Fruit fly (Drosophila melanogaster): Measurements from ENCODE around the gene gzl.

DNA sequence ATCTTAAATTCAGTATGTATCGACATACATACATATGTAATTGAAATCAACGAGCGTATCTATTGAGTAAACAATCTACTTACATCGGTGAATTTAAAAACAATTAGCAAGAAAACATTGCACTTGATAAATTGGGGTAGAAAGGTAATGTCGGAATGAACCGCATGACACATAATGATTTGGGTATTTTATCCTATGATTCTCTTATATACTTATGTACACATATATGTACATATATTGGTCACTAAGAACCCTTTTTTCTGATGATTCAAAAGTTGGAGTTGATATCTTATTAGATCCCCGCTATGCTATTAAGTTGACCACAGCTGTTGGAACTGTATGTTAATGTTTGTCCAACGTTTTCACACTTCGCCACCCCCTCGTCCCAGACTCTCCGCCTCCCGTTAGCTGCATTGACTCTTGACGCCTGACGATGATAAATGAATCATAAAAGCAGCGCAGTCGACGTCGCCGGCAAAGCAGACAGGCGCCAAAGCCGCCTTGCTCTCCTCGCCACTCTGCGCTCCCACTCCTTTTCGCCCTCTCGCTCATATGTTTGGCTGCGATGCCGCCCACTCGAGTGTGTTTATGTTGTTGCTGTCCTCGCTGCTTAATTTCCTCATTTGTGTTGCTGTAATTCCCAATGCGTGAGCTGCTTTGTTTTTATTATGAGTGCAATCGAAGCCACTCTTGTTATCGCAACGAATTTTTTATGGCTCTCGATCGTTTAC, 29.7 kb upstream of the gzl start:
- TF ChIP-seq CG12768 (GFP tag; optimal IDR thresholded peaks at IDR 0.05) (no peak), tj (GFP tag; optimal IDR thresholded peaks at IDR 0.05) (no peak)
